Fruit fly (Drosophila melanogaster): Measurements from ENCODE around the gene CG12236.

Gene CG12236

dm6 chrX:5866095-5866494, 41.8 kb upstream of the CG12236 start (continued):
- TF ChIP-seq scrt (GFP tag; optimal IDR thresholded peaks at IDR 0.05), result peak; percentile 5
- TF ChIP-seq E2f1 (GFP tag; IDR thresholded peaks at IDR 0.05), result peak; percentile 36; the same call in 1 of the 2 replicates
- TF ChIP-seq ind (GFP tag; optimal IDR thresholded peaks at IDR 0.05), result peak; percentile 26
- 0 out of 3 replicates have a peak, but pooled peaks have one; percentile 61 for TF ChIP-seq CG3726 (GFP tag; IDR thresholded peaks at IDR 0.05)
- no peak for TF ChIP-seq CG14441 (GFP tag; IDR thresholded peaks at IDR 0.05)
- 0 out of 2 replicates have a peak, but pooled peaks have one; percentile 9 for TF ChIP-seq Ada2b (GFP tag; IDR thresholded peaks at IDR 0.05)
- TF ChIP-seq trh (GFP tag; optimal IDR thresholded peaks at IDR 0.05), result no peak
- peak; percentile 1 for TF ChIP-seq CG2712 (tag; optimal IDR thresholded peaks at IDR 0.05)
- TF ChIP-seq row (GFP tag; IDR thresholded peaks at IDR 0.05), result peak; percentile 40; the same call in 1 of the 3 replicates
- TF ChIP-seq unc-4 (GFP tag; IDR thresholded peaks at IDR 0.05; ENCODE audit: partially characterized antibody), result no peak
- no peak for TF ChIP-seq B-H2 (GFP tag; optimal IDR thresholded peaks at IDR 0.05)
- peak; percentile 15 for TF ChIP-seq CG7839 (tag; optimal IDR thresholded peaks at IDR 0.05)
- no peak for TF ChIP-seq gt (GFP tag; IDR thresholded peaks at IDR 0.05)
- peak; percentile 16 for TF ChIP-seq Myb (GFP tag; optimal IDR thresholded peaks at IDR 0.05)
- TF ChIP-seq CG18599 (GFP tag; optimal IDR thresholded peaks at IDR 0.05), result peak; percentile 62
- TF ChIP-seq CG6791 (GFP tag; IDR thresholded peaks at IDR 0.05; ENCODE audit: partially characterized antibody), result no peak
- TF ChIP-seq CG31365 (tag; optimal IDR thresholded peaks at IDR 0.05), result no peak
- TF ChIP-seq CG6654 (GFP tag; optimal IDR thresholded peaks at IDR 0.05), result no peak
- no peak for TF ChIP-seq CG34224 (GFP tag; IDR thresholded peaks at IDR 0.05; ENCODE audit: partially characterized antibody)
- TF ChIP-seq Dref (GFP tag; IDR thresholded peaks at IDR 0.05), result no peak
- no peak for TF ChIP-seq CG8290 (GFP tag; optimal IDR thresholded peaks at IDR 0.05)
- peak in 1 of 2 experiments; percentile 73 for TF ChIP-seq CG8290 (tag; optimal IDR thresholded peaks at IDR 0.05)
- no peak for TF ChIP-seq Hmx (GFP tag; optimal IDR thresholded peaks at IDR 0.05)
- peak; percentile 23 for TF ChIP-seq pnt (GFP tag; optimal IDR thresholded peaks at IDR 0.05)
- TF ChIP-seq sens (GFP tag), result peak; percentile 42
- TF ChIP-seq slou (GFP tag; optimal IDR thresholded peaks at IDR 0.05), result peak; percentile 14
- no peak for TF ChIP-seq Camta (GFP tag; optimal IDR thresholded peaks at IDR 0.05)
- TF ChIP-seq CG17328 (GFP tag; IDR thresholded peaks at IDR 0.05), result no peak
- no peak for TF ChIP-seq CG10209 (GFP tag; optimal IDR thresholded peaks at IDR 0.05)
- no peak for TF ChIP-seq stwl (tag; optimal IDR thresholded peaks at IDR 0.05)
- peak; percentile 40; the same call in 1 of the 2 replicates for TF ChIP-seq Rfx (GFP tag; IDR thresholded peaks at IDR 0.05)
- TF ChIP-seq pzg (GFP tag; optimal IDR thresholded peaks at IDR 0.05), result no peak
- TF ChIP-seq Eip74EF (GFP tag; optimal IDR thresholded peaks at IDR 0.05), result no peak
- TF ChIP-seq dm (GFP tag; optimal IDR thresholded peaks at IDR 0.05), result no peak
- TF ChIP-seq zfh1 (GFP tag; IDR thresholded peaks at IDR 0.05), result peak; percentile 23; the same call in 1 of the 3 replicates
- peak; percentile 19 for TF ChIP-seq CG15269 (tag; optimal IDR thresholded peaks at IDR 0.05)
- 0 out of 2 replicates have a peak, but pooled peaks have one; percentile 9 for TF ChIP-seq lmd (GFP tag; IDR thresholded peaks at IDR 0.05)

dm6 chrX:5868795-5869194, 39.1 kb upstream of the CG12236 start, which contains the start of gene CG15764:
CG15764 (plus strand) TSS chrX:5869095.
- TF ChIP-seq Hmr (GFP tag; optimal IDR thresholded peaks at IDR 0.05) (no peak), Atf6 (GFP tag; IDR thresholded peaks at IDR 0.05) (no peak), wdn (GFP tag; IDR thresholded peaks at IDR 0.05) (no peak), hkb (optimal IDR thresholded peaks at IDR 0.05) (no peak), hkb (GFP tag; IDR thresholded peaks at IDR 0.05) (no peak), unpg (GFP tag; optimal IDR thresholded peaks at IDR 0.05) (no peak), CG31388 (GFP tag; optimal IDR thresholded peaks at IDR 0.05) (no peak), Hsf (GFP tag; optimal IDR thresholded peaks at IDR 0.05) (no peak), sob (GFP tag; IDR thresholded peaks at IDR 0.05) (no peak), Dip3 (GFP tag; optimal IDR thresholded peaks at IDR 0.05) (no peak), CG10209 (GFP tag; optimal IDR thresholded peaks at IDR 0.05) (no peak)

Measured in whole organism, embryonic.